Fruit fly (Drosophila melanogaster): ENCODE results near the gene CG7600.
A peak's percentile ranks its signal among the peaks of the same experiment; 100 is the strongest.

The CG7600 gene

DNA sequence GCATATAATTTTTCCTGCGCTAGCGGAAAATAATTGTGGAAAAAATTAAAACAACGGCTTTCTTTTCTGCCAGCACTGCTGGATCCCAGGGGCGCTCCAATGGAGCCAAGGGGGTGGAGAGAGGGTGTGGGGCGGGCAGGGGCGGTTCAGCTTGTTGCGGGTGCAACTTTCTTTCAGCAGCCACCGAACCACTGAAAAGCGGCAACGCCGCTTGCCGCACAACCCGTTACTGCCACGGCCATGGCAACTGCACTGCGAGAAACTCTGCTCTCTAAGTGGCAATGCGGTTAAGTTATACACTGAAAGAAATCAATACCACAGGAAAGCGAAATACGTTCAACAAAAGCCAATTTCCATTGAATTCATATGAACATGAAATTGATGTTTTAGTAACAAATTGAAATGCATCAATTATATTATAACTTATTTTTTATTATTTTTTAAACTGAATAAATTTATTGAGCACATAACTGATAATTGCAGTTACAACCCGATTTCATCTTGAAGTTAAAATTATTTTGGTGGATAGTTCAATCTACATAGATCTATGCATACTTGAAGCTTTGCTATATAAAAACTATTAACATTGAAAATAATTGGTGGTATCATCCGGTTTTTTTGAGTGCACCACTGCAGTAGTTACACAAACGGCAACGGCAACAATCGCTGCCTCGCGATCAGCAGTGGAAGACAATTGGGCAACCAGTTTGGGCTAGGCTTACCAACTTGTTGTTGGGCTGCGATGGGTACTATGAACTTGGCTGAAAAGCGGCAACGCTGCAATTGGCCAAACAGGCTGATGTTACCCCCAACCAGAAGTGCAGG is 45.8 kb downstream of the CG7600 start (continued):
- TF ChIP-seq Oli (tag; optimal IDR thresholded peaks at IDR 0.05) (peak; percentile 80), mld (GFP tag; IDR thresholded peaks at IDR 0.05; ENCODE audit: partially characterized antibody) (no peak), NFAT (GFP tag; IDR thresholded peaks at IDR 0.05) (peak; percentile 87), sd (tag; optimal IDR thresholded peaks at IDR 0.05) (peak; percentile 32), yki (optimal IDR thresholded peaks at IDR 0.05) (no peak), CG18011 (GFP tag; optimal IDR thresholded peaks at IDR 0.05) (peak; percentile 50), dm (GFP tag; optimal IDR thresholded peaks at IDR 0.05) (no peak), Bgb (GFP tag; IDR thresholded peaks at IDR 0.05; ENCODE audit: partially characterized antibody) (peak; percentile 71), CG13287 (GFP tag; IDR thresholded peaks at IDR 0.05; ENCODE audit: partially characterized antibody) (no peak), bab2 (GFP tag; optimal IDR thresholded peaks at IDR 0.05) (peak; percentile 26), hbn (GFP tag; IDR thresholded peaks at IDR 0.05; ENCODE audit: partially characterized antibody) (no peak), CG16779 (GFP tag; IDR thresholded peaks at IDR 0.05) (peak; percentile 78), cas (GFP tag; IDR thresholded peaks at IDR 0.05) (peak; percentile 36; the same call in 1 of the 2 replicates), CG31224 (GFP tag; IDR thresholded peaks at IDR 0.05) (peak; percentile 33; the same call in 1 of the 2 replicates), CG10147 (GFP tag; optimal IDR thresholded peaks at IDR 0.05) (peak; percentile 84), wor (GFP tag; IDR thresholded peaks at IDR 0.05) (peak; percentile 16; the same call in 1 of the 2 replicates), Deaf1 (tag; optimal IDR thresholded peaks at IDR 0.05) (peak; percentile 52), run (tag; optimal IDR thresholded peaks at IDR 0.05) (peak; percentile 52), Hmr (GFP tag; optimal IDR thresholded peaks at IDR 0.05) (peak; percentile 66), Sry-δ (GFP tag; optimal IDR thresholded peaks at IDR 0.05) (peak; percentile 8), fu2 (GFP tag; optimal IDR thresholded peaks at IDR 0.05) (no peak), row (GFP tag; IDR thresholded peaks at IDR 0.05) (peak; percentile 79), pita (GFP tag; optimal IDR thresholded peaks at IDR 0.05) (no peak), CG15073 (GFP tag; optimal IDR thresholded peaks at IDR 0.05) (no peak), Aef1 (GFP tag; IDR thresholded peaks at IDR 0.05) (peak; percentile 38; the same call in 2 of the 3 replicates), CG8089 (GFP tag; optimal IDR thresholded peaks at IDR 0.05) (peak; percentile 20), Hey (tag; optimal IDR thresholded peaks at IDR 0.05) (peak; percentile 43), Dbx (GFP tag; IDR thresholded peaks at IDR 0.05) (peak; percentile 91), onecut (GFP tag; IDR thresholded peaks at IDR 0.05) (peak; percentile 55), CG17568 (GFP tag; optimal IDR thresholded peaks at IDR 0.05) (peak; percentile 42), Mad (GFP tag; optimal IDR thresholded peaks at IDR 0.05) (peak; percentile 33), CG4707 (GFP tag; optimal IDR thresholded peaks at IDR 0.05) (peak; percentile 20), ind (GFP tag; optimal IDR thresholded peaks at IDR 0.05) (peak; percentile 75), BtbVII (GFP tag; optimal IDR thresholded peaks at IDR 0.05) (peak; percentile 72), seq (GFP tag; IDR thresholded peaks at IDR 0.05) (peak; percentile 71), CG11085 (GFP tag; IDR thresholded peaks at IDR 0.05) (peak; percentile 74), CG5953 (GFP tag; IDR thresholded peaks at IDR 0.05) (peak; percentile 77), Chrac-16 (GFP tag; optimal IDR thresholded peaks at IDR 0.05) (peak; percentile 72), slp2 (GFP tag; optimal IDR thresholded peaks at IDR 0.05) (no peak), CG14710 (tag; optimal IDR thresholded peaks at IDR 0.05) (peak; percentile 94), HmgZ (tag; optimal IDR thresholded peaks at IDR 0.05) (peak; percentile 13), so (GFP tag; IDR thresholded peaks at IDR 0.05) (peak; percentile 60; the same call in 2 of the 3 replicates), Spps (tag; optimal IDR thresholded peaks at IDR 0.05) (peak; percentile 49), psq (GFP tag; optimal IDR thresholded peaks at IDR 0.05) (peak; percentile 55), chm (GFP tag; IDR thresholded peaks at IDR 0.05) (peak; percentile 93), az2 (GFP tag; optimal IDR thresholded peaks at IDR 0.05) (peak; percentile 81), B-H1 (GFP tag; IDR thresholded peaks at IDR 0.05) (peak; percentile 40; the same call in 2 of the 3 replicates), ewg (GFP tag; optimal IDR thresholded peaks at IDR 0.05) (peak; percentile 67), CG8944 (GFP tag; optimal IDR thresholded peaks at IDR 0.05) (no peak), CG14667 (GFP tag; IDR thresholded peaks at IDR 0.05) (no peak)
